Fruit fly (Drosophila melanogaster): ENCODE measurements around the gene Npc2b.

Gene Npc2b

DNA sequence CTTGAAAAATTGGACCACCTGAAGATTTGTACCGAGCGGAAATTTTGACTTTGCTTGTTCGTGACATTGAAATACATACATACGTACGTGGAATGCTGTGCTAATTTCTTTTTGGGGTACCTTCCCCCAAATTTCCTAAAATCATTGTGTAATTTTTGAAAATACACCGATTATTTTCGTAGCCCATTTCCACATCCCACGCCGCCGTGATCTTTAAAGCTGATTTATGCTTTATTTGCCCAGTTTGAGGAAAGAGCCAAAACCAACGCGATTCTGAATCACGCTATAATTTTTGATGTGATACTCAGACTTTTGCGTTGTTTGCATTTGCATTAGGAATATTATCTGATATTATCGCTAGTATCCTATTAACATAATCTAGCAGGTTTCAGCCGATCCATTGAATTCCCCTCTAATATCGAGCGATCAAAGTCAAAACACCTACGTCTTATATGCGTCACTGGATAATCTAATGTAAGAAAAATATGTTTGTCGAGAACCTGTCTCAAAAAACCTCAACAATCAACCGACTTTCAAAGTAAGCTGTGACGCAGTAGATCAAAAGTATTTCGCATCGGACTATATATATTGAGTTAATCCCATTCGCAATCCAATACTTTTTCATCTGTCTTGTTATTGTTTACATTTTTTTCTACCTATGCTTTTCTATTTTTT lies 26.3 kb upstream of the Npc2b start:
- no peak for TF ChIP-seq CG9705 (GFP tag; optimal IDR thresholded peaks at IDR 0.05)
- TF ChIP-seq tai (GFP tag; optimal IDR thresholded peaks at IDR 0.05) = no peak
- no peak for TF ChIP-seq woc (GFP tag; optimal IDR thresholded peaks at IDR 0.05)
- no peak for TF ChIP-seq fru (GFP tag; optimal IDR thresholded peaks at IDR 0.05)
- no peak for TF ChIP-seq N (GFP tag; optimal IDR thresholded peaks at IDR 0.05)
- no peak for TF ChIP-seq ey (GFP tag; optimal IDR thresholded peaks at IDR 0.05)
- no peak for TF ChIP-seq Dfd (GFP tag; optimal IDR thresholded peaks at IDR 0.05)
- no peak for TF ChIP-seq psq (GFP tag; optimal IDR thresholded peaks at IDR 0.05)
- no peak for TF ChIP-seq Myc (optimal IDR thresholded peaks at IDR 0.05)
- no peak for TF ChIP-seq h (GFP tag; optimal IDR thresholded peaks at IDR 0.05)
- no peak for TF ChIP-seq Dif (GFP tag; optimal IDR thresholded peaks at IDR 0.05; ENCODE audit: partially characterized antibody)
- no peak for TF ChIP-seq Hr78 (GFP tag; optimal IDR thresholded peaks at IDR 0.05)
- TF ChIP-seq dl (GFP tag; optimal IDR thresholded peaks at IDR 0.05; ENCODE audit: insufficient read depth in 1 of 2, partially characterized antibody in 2 of 2) = no peak
- no peak for TF ChIP-seq OdsH (GFP tag; optimal IDR thresholded peaks at IDR 0.05)

DNA sequence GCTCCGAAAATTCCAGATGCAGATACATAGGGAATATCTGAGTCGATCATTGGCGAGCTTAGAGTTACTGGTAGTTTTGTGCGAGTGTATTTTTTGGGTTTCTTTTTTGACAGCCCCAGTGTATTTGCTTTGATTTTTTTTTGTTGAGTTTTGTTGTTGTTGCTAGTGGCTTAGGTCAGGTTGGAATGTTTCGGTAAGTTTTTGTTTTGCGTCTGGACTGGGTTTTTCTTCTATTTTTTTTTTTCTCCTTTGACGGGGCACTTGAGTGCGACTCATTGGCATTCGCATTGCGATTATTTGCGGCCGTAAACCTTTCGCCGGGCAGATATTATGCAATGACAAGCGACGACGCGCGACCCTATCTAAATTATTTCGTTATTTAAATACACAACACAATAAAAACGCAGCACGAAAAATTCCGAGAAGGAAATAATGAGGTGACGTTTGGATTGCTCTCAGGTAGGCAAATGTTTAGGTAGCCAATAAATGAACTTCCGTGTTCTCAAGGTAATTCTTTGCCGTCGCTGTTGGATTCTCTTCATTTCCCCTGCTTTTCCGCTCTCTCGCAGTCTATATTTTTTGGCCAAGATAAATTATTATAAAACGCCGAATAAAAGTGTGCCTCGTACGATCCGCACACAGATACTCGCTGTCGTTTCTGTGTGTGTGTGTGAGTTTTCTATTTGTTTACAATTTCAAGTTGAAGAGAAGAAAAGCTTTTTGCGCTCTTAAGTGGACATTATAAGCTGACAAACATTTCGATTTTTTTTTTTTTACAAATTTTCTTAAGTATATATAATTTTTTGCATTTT lies 25.0 kb upstream of the Npc2b start:
- TF ChIP-seq dl (GFP tag; optimal IDR thresholded peaks at IDR 0.05; ENCODE audit: insufficient read depth in 1 of 2, partially characterized antibody in 2 of 2) (no peak), N (GFP tag; optimal IDR thresholded peaks at IDR 0.05) (no peak), rgr (GFP tag; optimal IDR thresholded peaks at IDR 0.05) (no peak), tai (GFP tag; optimal IDR thresholded peaks at IDR 0.05) (no peak), GATAd (GFP tag; optimal IDR thresholded peaks at IDR 0.05) (no peak), woc (GFP tag; optimal IDR thresholded peaks at IDR 0.05) (no peak), HLH106 (tag; optimal IDR thresholded peaks at IDR 0.05) (no peak)

DNA sequence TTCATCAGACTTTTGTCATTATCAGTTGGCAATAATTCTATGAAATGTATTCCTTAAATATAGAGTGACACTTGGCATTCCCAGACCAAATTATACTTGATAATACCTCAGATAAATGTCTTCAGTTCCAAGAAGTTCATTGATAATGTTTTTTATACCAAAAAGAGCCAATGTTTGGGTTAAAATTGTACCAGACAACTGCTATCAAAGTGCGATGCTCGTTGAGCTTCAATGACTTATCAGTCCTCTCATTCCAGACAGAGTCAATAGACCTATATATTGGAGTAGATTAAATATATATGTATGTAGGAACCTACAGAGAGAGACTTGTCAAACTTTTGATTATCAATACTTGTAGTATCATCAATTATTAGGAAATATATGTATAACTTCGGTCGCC lies 24.1 kb upstream of the Npc2b start:
- no peak for TF ChIP-seq rgr (GFP tag; optimal IDR thresholded peaks at IDR 0.05)
- no peak for TF ChIP-seq Abd-B (GFP tag; optimal IDR thresholded peaks at IDR 0.05)
- TF ChIP-seq ey (GFP tag; optimal IDR thresholded peaks at IDR 0.05) = no peak
- TF ChIP-seq brk (GFP tag; optimal IDR thresholded peaks at IDR 0.05) = no peak
- TF ChIP-seq jim (GFP tag; optimal IDR thresholded peaks at IDR 0.05) = no peak
- no peak for TF ChIP-seq Hnf4 (GFP tag; optimal IDR thresholded peaks at IDR 0.05)
- TF ChIP-seq br (GFP tag; optimal IDR thresholded peaks at IDR 0.05) = no peak
- no peak for TF ChIP-seq lola (GFP tag; optimal IDR thresholded peaks at IDR 0.05)
- no peak for TF ChIP-seq Dif (GFP tag; optimal IDR thresholded peaks at IDR 0.05; ENCODE audit: partially characterized antibody)
- no peak for TF ChIP-seq dmrt93B (GFP tag; optimal IDR thresholded peaks at IDR 0.05)
- TF ChIP-seq pan (optimal IDR thresholded peaks at IDR 0.05) = no peak
- TF ChIP-seq Dfd (GFP tag; optimal IDR thresholded peaks at IDR 0.05) = no peak
- TF ChIP-seq psq (GFP tag; optimal IDR thresholded peaks at IDR 0.05) = no peak

DNA sequence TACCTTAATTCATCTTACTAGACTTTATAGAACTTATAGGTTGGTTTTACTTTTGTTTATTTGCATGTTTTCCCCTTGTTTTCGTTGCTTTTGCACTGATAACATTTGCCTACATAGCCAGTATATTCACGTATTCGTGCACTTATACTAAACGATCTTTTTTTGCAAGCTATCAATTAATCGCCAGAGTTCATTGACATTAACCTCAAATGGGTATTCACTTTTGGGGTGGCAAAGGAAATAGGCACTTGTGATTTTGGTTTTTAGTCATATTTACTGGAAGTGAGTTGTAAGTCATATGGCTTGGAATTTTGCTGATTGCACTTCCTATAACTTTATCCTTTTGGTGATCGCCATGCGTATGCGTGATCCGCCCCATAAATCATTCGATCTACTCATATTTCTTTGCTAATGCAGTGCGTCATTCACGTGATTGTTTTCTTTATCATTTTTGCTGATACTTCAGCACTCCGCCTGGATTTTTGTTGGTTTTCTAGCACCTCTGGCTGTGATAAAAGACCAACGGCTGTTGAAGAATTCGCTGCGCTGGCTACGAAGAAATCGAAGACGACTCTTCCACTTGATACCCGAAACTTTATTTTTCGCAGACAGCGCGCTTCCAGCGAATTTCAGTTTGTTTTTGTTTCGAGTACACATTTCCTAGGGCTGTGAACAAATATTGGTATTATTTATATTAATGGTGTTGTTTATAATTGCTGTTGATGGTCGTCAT lies 21.2 kb upstream of the Npc2b start:
- TF ChIP-seq GATAd (GFP tag; optimal IDR thresholded peaks at IDR 0.05) (no peak), Rel (GFP tag; optimal IDR thresholded peaks at IDR 0.05) (no peak), Rel (tag; optimal IDR thresholded peaks at IDR 0.05) (peak; percentile 91), Mio (GFP tag; optimal IDR thresholded peaks at IDR 0.05) (no peak), CrebA (GFP tag; optimal IDR thresholded peaks at IDR 0.05; ENCODE audit: borderline replicate concordance) (no peak), dmrt93B (GFP tag; optimal IDR thresholded peaks at IDR 0.05) (no peak), N (GFP tag; optimal IDR thresholded peaks at IDR 0.05) (no peak), fru (GFP tag; optimal IDR thresholded peaks at IDR 0.05) (no peak), br (GFP tag; optimal IDR thresholded peaks at IDR 0.05) (peak; percentile 4), Myc (optimal IDR thresholded peaks at IDR 0.05) (no peak), ey (GFP tag; optimal IDR thresholded peaks at IDR 0.05) (no peak), jim (GFP tag; optimal IDR thresholded peaks at IDR 0.05) (no peak), usp (GFP tag; optimal IDR thresholded peaks at IDR 0.05) (no peak), woc (GFP tag; optimal IDR thresholded peaks at IDR 0.05) (no peak), Jra (GFP tag; optimal IDR thresholded peaks at IDR 0.05) (no peak), Sp1 (GFP tag; optimal IDR thresholded peaks at IDR 0.05) (no peak), sv (GFP tag; optimal IDR thresholded peaks at IDR 0.05) (no peak), sage (GFP tag; optimal IDR thresholded peaks at IDR 0.05) (no peak), HLH106 (tag; optimal IDR thresholded peaks at IDR 0.05) (no peak), OdsH (GFP tag; optimal IDR thresholded peaks at IDR 0.05) (no peak), dsf (GFP tag; optimal IDR thresholded peaks at IDR 0.05; ENCODE audit: borderline replicate concordance) (no peak), Dif (GFP tag; optimal IDR thresholded peaks at IDR 0.05; ENCODE audit: partially characterized antibody) (no peak), Dfd (GFP tag; optimal IDR thresholded peaks at IDR 0.05) (no peak), h (GFP tag; optimal IDR thresholded peaks at IDR 0.05) (peak; percentile 17)

Measured in whole organism, wandering third instar larva.